Worm (Caenorhabditis elegans): ENCODE data around the gene F08F8.9.

DNA sequence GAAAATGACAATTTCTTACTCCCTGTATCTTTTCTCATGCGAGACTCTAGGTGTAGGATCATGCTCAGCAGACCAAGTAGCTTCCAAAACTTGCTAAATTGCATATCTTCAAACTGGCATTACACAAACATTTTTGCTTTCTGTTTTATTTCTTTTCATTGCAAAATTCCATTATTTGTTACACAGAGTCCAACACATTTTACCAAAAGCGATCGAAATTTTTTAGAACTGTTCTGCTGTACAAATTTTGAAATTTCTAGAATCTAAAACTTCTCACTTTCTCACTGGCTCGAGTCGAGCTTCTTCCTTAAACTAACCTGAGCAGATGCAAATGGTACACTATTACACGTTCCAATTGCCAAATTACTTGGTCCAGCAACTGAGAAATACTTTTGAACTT, 39.3 kb downstream of the F08F8.9 start:
- TF ChIP-seq T22C8.4 (GFP tag; IDR thresholded peaks at IDR 0.05) (no peak), ztf-29 (GFP tag; IDR thresholded peaks at IDR 0.05) (no peak), flt-1 (GFP tag; IDR thresholded peaks at IDR 0.05) (no peak), klf-2 (GFP tag; conservative IDR thresholded peaks at IDR 0.05) (no peak), ref-1 (GFP tag; conservative IDR thresholded peaks at IDR 0.05) (no peak), ztf-23 (GFP tag; IDR thresholded peaks at IDR 0.05) (no peak), cog-1 (tag; optimal IDR thresholded peaks at IDR 0.05) (no peak), tab-1 (GFP tag; IDR thresholded peaks at IDR 0.05) (no peak), med-1 (GFP tag; optimal IDR thresholded peaks at IDR 0.05; ENCODE audit: insufficient read depth) (no peak)

All from whole organism, midembryonic.